Fruit fly (Drosophila melanogaster): Measurements from ENCODE around the gene CG5114.

The CG5114 gene

DNA sequence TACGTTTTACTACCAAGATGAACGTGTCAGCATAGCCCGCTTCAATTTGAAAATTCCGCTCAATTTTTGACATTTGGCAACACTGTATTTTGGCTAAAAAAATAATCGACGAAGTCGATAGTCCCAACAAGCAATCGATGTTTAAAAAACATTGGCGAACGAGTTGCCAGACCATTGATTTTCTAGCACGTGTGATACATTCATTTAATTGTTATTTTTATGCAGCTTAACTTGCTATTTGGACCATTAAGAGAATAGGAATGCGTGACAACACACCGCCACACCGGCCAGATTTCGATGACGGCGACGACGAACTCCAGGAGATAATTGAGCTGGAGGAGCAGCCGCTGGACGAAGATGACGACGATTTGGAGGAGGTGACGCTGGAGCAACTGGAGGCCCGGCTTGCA, at the start of gene CG5114 (continued):
- TF ChIP-seq CG8359 (GFP tag; optimal IDR thresholded peaks at IDR 0.05; ENCODE audit: borderline replicate concordance), result no peak
- peak; percentile 42 for TF ChIP-seq CG11247 (GFP tag; IDR thresholded peaks at IDR 0.05)
- TF ChIP-seq CG2712 (tag; optimal IDR thresholded peaks at IDR 0.05), result peak; percentile 54
- TF ChIP-seq Mrtf (GFP tag; IDR thresholded peaks at IDR 0.05), result no peak
- peak; percentile 55; the same call in 1 of the 2 replicates for TF ChIP-seq H2.0 (GFP tag; IDR thresholded peaks at IDR 0.05)
- 0 out of 2 replicates have a peak, but pooled peaks have one; percentile 26 for TF ChIP-seq Atf6 (GFP tag; IDR thresholded peaks at IDR 0.05)
- no peak for TF ChIP-seq dan (GFP tag; IDR thresholded peaks at IDR 0.05)
- no peak for TF ChIP-seq Poxn (GFP tag; IDR thresholded peaks at IDR 0.05)
- peak; percentile 82 for TF ChIP-seq CG7963 (GFP tag; IDR thresholded peaks at IDR 0.05; ENCODE audit: partially characterized antibody)
- no peak for TF ChIP-seq fd3F (GFP tag; optimal IDR thresholded peaks at IDR 0.05)
- TF ChIP-seq CG6654 (GFP tag; optimal IDR thresholded peaks at IDR 0.05), result no peak
- no peak for TF ChIP-seq btn (GFP tag; optimal IDR thresholded peaks at IDR 0.05)
- 0 out of 3 replicates have a peak, but pooled peaks have one; percentile 17 for TF ChIP-seq CG14050 (GFP tag; IDR thresholded peaks at IDR 0.05)
- TF ChIP-seq CG2889 (GFP tag; IDR thresholded peaks at IDR 0.05), result no peak
- TF ChIP-seq CG13894 (tag; optimal IDR thresholded peaks at IDR 0.05), result peak; percentile 65
- TF ChIP-seq Xbp1 (GFP tag; optimal IDR thresholded peaks at IDR 0.05), result peak; percentile 62
- peak; percentile 58; the same call in 1 of the 3 replicates for TF ChIP-seq mld (GFP tag; IDR thresholded peaks at IDR 0.05; ENCODE audit: partially characterized antibody)
- TF ChIP-seq CG4854 (GFP tag; optimal IDR thresholded peaks at IDR 0.05), result peak; percentile 24
- no peak for TF ChIP-seq Awh (GFP tag; IDR thresholded peaks at IDR 0.05)
- TF ChIP-seq ara (GFP tag; IDR thresholded peaks at IDR 0.05), result 0 out of 2 replicates have a peak, but pooled peaks have one; percentile 31
- TF ChIP-seq CG1529 (GFP tag; optimal IDR thresholded peaks at IDR 0.05), result no peak
- no peak for TF ChIP-seq CG5180 (GFP tag; optimal IDR thresholded peaks at IDR 0.05)
- TF ChIP-seq CG17186 (GFP tag; optimal IDR thresholded peaks at IDR 0.05), result peak; percentile 64
- peak; percentile 69 for TF ChIP-seq CG7987 (GFP tag; optimal IDR thresholded peaks at IDR 0.05)
- no peak for TF ChIP-seq fd96Cb (tag; optimal IDR thresholded peaks at IDR 0.05)
- peak; percentile 34 for TF ChIP-seq gcm2 (GFP tag; optimal IDR thresholded peaks at IDR 0.05)
- no peak for TF ChIP-seq CG14667 (GFP tag; IDR thresholded peaks at IDR 0.05)
- peak; percentile 66 for TF ChIP-seq nmo (GFP tag; optimal IDR thresholded peaks at IDR 0.05)
- no peak for TF ChIP-seq cg (GFP tag; optimal IDR thresholded peaks at IDR 0.05)
- TF ChIP-seq pros (GFP tag; optimal IDR thresholded peaks at IDR 0.05), result no peak
- no peak for TF ChIP-seq CG10321 (GFP tag; IDR thresholded peaks at IDR 0.05)
- peak; percentile 57; the same call in 1 of the 2 replicates for TF ChIP-seq Xrp1 (GFP tag; IDR thresholded peaks at IDR 0.05)
- no peak for TF ChIP-seq CG6254 (GFP tag; optimal IDR thresholded peaks at IDR 0.05)
- TF ChIP-seq CG17912 (GFP tag; optimal IDR thresholded peaks at IDR 0.05), result peak; percentile 48
- TF ChIP-seq oc (tag; optimal IDR thresholded peaks at IDR 0.05), result no peak
- TF ChIP-seq CG14860 (GFP tag; IDR thresholded peaks at IDR 0.05; ENCODE audit: partially characterized antibody), result peak; percentile 67; the same call in 2 of the 3 replicates
- TF ChIP-seq trem (tag; optimal IDR thresholded peaks at IDR 0.05), result peak; percentile 86
- peak; percentile 37 for TF ChIP-seq caup (GFP tag; optimal IDR thresholded peaks at IDR 0.05; ENCODE audit: severe bottlenecking)
- TF ChIP-seq esg (GFP tag; conservative IDR thresholded peaks at IDR 0.05), result no peak
- TF ChIP-seq CG15269 (tag; optimal IDR thresholded peaks at IDR 0.05), result peak; percentile 23
- peak; percentile 36 for TF ChIP-seq HLH54F (GFP tag; optimal IDR thresholded peaks at IDR 0.05)
- peak; percentile 38; the same call in 1 of the 2 replicates for TF ChIP-seq CG14441 (GFP tag; IDR thresholded peaks at IDR 0.05)
- TF ChIP-seq D19B (GFP tag; optimal IDR thresholded peaks at IDR 0.05), result no peak
- TF ChIP-seq croc (GFP tag; conservative IDR thresholded peaks at IDR 0.05), result no peak
- TF ChIP-seq cas (GFP tag; IDR thresholded peaks at IDR 0.05), result no peak
- TF ChIP-seq rib (GFP tag; IDR thresholded peaks at IDR 0.05), result no peak
- TF ChIP-seq scrt (GFP tag; optimal IDR thresholded peaks at IDR 0.05), result no peak
- no peak for TF ChIP-seq CG6689 (GFP tag; IDR thresholded peaks at IDR 0.05)
- TF ChIP-seq toy (GFP tag; IDR thresholded peaks at IDR 0.05), result no peak
- TF ChIP-seq CG3726 (GFP tag; IDR thresholded peaks at IDR 0.05), result no peak
- TF ChIP-seq CG9215 (GFP tag; IDR thresholded peaks at IDR 0.05), result no peak

Measured in whole organism, embryonic.